Fruit fly (Drosophila melanogaster): Measurements from ENCODE around the gene Iru.
A peak's percentile ranks its signal among the peaks of the same experiment; 100 is the strongest.

Gene Iru

DNA sequence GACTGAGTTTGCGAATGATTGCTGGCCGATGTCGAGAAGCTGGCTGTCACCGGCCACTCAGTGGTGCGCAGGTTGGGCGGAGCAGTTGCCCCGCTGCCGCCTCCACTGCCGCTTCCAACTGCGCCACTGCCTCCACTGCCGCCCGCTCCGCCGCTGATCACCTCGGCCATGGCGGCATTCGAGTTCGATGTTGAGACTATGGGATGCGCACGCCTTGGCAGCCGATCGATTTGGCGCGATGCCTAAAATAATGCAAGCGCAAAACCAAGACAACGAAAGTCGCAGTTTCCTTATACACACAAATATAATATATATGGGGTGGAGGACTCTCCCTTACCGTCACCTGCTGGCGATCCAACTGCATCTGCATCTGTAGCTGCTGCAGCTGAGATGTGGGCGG is 5.5 kb downstream of the Iru start:
- TF ChIP-seq CG17801 (GFP tag; optimal IDR thresholded peaks at IDR 0.05; ENCODE audit: partially characterized antibody) = no peak

DNA sequence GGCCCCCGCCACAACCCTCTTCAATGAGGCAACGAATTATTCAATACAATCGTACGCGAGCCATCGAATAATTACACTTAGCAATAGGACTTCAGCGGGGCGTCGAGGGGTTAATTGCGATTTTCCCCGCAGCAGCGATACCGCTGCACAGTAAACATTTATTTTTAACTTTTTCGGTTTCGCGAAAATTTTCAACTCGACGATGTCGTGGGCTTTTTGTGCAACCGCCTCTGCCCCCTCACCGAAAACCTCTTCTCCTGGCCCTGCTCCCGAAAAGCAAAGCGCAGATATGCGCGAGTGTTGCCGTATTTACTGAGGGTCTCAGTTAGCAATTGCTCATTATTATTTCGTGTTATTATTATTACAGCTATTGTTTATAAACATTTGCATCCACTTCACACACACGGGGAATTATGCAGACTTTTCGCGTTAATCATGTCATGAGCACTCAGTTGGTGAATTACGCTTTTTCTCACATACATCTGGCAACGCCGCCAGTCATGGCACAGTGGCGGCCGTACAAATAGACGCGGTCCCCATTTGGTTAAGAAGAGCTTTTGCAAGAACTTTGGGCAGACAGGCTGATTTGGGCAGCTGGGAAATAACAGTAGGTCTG is 7.6 kb downstream of the Iru start:
- TF ChIP-seq CG17801 (GFP tag; optimal IDR thresholded peaks at IDR 0.05; ENCODE audit: partially characterized antibody) = peak; percentile 35

DNA sequence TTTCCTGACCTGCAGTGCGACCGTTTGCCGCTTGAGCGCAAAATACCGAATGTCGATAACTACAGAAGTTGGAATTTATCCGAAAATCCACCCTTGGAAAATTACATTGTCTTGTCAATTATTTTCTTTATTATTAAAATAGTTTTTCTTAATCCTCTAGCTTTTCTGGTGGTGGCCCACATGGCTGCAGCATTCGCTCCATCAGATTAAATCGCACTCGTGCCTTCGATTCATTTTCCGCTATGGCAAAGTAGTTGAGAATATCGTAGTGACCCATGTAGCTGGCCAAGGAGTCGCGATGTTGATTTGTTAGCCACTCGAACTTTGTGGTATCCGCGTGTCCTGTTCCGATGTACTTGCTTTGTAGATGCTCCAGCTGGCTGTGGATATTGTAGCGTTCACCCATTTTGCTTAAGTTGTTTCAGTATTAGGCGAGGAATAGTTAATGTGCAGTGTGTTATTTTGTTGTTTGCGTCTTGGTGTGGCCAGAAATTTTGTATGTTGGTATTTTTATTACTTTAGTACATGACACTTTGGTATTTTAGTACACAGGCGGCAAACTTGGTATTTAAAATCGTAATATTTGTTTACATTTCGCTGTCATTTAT is 8.7 kb downstream of the Iru start, which contains the start of the genes Kcmf1, Sf3b5 and CG11986:
Kcmf1 (minus strand) TSS at position 51 of the 608 bp plus-strand sequence.
Sf3b5 (minus strand) TSS at position 483 of the 608 bp plus-strand sequence.
CG11986 (plus strand) TSS at position 588 of the 608 bp plus-strand sequence.
- no peak for TF ChIP-seq CG17801 (GFP tag; optimal IDR thresholded peaks at IDR 0.05; ENCODE audit: partially characterized antibody)

DNA sequence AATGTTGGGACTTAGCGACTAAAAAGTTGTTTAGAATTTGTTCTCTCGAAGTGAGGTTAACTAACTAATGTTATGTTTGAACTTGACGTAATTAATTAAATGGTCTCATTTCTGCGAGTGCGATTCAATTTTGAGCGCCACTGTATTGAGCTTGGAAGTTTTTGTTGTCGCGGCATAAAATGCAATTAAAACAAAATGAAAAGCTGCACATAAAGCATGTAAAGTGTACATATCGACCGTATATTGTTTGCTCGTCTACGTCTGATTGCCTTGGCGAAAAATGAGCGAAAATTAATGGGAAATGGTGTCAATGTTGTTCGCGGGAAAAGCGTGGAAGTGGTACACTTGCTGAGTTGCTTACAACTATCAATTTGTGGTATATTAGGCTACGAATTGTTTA is 10.6 kb downstream of the Iru start:
- TF ChIP-seq CG17801 (GFP tag; optimal IDR thresholded peaks at IDR 0.05; ENCODE audit: partially characterized antibody) = peak; percentile 46

DNA sequence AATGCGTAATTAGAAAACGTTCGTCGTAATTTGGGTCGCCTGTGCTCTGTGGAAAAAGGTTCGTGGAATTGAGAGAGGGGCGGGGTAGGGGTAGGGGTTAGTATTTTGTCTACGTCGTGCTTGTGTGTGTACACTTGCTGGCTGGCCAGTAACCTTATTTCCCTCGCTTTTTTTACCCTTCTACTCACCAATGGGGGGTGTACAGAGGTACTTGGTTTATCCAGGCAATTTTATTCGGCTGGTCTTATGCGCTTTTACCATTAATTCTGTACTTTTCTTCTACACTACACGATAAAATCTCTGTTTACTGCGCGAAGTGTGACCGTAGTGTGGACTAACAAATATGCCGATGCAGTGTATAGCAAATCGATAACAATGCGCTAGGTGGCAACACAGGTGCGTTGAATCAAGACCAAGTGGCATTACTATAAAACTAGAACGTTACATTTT is 13.5 kb downstream of the Iru start, which contains the start of gene tgo:
tgo (minus strand) TSS at position 334 of the 450 bp plus-strand sequence.
- peak; percentile 16 for TF ChIP-seq CG17801 (GFP tag; optimal IDR thresholded peaks at IDR 0.05; ENCODE audit: partially characterized antibody)

DNA sequence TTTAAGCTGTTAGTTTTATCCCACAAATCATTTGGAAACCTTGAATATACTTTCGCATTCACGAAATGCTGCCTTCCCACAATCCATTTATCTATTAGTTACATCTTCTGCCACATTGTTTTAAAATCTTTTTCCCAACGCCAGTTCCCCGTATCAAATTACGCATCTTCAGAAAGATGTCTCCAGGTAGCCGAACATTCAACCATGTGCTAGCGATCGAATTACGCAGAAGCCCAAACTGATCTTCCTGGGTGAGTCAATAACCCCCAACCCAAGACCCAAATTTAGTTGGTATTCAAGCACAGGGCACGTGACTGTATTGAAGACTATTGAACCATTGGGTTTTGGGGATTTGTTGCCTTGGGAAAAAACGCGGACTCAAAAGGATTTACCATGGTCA is 17.7 kb downstream of the Iru start:
- TF ChIP-seq CG17801 (GFP tag; optimal IDR thresholded peaks at IDR 0.05; ENCODE audit: partially characterized antibody) = no peak

DNA sequence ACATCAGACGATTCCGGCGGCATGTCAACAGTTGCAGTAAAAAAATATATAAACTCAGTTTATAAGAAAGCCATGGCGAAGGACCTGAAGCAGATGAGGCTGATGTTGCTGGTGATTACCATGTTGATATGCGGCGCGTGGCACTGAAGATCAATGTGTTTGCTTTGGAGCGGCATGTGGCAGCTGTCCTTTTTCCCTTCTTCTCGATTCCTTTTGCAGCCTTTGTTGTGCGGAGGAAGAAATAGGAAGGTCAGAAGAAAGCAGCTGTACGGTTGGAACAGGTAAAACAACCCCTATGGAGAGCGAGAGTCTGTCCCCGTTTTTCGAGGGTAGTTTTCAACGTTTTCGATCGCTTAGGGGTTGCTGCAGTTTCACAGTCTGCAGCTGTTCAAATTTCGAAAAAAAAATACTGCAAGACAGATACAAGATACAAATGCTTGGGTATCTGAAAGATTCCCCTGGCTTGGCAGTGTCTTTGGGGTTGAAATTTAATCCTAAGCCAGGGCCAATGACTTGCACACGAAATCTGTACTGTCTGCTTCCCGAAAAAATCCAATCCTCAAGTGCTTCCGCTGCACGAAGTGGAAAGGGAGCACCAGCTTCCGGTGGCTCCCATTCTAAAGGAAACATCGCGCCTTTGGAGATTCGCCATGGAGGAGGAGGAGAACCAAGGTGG is 18.7 kb downstream of the Iru start:
- no peak for TF ChIP-seq CG17801 (GFP tag; optimal IDR thresholded peaks at IDR 0.05; ENCODE audit: partially characterized antibody)

DNA sequence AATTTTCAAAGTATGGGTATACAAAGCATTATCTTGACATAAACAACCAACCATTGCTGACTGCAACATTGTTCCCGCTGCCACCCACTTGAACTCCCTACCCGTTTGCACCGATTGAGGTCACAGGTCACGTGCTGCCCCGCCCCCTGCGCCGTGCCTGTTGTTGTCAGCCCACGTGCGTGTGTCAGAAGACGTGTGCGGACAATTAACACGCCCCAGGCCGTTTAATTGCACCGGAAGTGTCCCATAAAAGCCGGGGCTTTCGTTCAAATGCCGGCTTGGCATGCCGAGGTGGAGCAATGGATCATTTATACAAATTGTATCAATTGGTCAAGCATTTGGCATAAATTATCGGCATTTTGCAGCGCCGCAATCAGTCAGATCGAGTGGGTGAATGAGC is 20.8 kb downstream of the Iru start:
- no peak for TF ChIP-seq CG17801 (GFP tag; optimal IDR thresholded peaks at IDR 0.05; ENCODE audit: partially characterized antibody)

DNA sequence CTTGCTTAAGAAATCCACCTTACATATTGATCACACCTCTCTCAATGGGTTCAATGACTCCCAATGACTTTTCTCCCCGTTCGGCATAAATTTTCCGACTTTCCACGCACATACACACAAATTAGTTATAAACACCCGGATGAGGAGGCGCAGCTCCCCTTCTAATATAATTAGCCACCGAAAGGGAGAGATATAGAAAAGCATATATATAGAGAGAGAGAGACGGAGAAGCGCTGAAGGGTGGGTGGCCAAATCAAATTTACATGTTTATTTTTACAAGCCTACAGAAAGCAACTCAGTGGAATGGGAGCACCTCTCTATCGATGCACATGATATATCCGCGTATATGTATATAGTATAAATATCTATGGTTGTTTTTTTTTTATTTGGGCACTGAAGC is 22.4 kb downstream of the Iru start:
- no peak for TF ChIP-seq CG17801 (GFP tag; optimal IDR thresholded peaks at IDR 0.05; ENCODE audit: partially characterized antibody)

DNA sequence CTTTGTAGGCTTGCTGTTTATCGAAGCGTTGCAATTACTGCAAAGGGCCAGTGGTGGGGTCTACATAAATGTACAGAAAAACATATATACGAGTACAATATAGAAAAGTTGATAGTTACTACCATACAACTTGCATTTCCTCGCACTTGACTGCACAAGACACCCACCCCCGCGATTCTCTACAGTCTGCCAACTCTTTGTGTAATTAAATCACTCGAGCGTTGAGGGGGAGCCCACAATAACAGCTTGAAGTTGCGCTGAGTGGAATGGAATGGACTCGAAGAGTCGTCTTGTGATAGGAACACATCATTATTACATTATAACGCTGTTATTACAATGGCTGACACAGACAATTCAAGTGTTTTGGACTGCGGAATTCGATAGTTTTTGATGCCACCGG is 23.2 kb downstream of the Iru start:
- TF ChIP-seq CG17801 (GFP tag; optimal IDR thresholded peaks at IDR 0.05; ENCODE audit: partially characterized antibody) = no peak

DNA sequence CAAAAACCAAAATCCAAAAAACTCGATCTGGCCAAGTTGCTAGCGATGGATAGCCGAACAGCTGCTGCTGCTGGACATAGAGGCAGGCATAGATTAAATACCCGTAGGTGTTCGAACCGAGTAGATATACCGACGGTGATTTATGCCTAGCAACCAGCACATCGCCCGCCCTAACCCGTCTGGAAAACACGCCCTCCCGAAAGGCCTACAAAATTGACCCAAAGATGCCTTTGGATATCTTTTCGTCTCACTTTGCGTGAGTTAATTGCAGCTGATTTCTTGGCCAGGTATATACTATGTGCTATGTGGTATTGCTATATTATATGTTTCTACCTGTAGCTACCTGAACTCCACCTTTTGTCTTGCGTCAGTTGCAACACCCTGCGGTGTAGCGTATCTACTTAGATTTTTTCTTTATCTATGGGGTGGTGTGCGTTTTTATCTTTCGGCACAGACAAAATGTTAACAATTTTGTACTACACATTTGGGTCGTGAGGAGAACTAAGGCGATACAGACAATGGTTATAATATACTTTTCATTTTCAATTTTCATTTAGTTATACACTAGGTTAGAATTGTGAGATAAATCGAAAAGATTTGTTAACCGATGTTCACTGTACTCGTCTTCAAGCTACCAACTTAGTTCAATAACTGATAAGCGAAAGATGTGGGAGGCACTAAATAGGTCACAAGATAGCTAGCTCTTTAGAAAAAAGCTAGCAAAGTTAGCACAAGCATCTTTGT is 23.9 kb downstream of the Iru start:
- no peak for TF ChIP-seq CG17801 (GFP tag; optimal IDR thresholded peaks at IDR 0.05; ENCODE audit: partially characterized antibody)

DNA sequence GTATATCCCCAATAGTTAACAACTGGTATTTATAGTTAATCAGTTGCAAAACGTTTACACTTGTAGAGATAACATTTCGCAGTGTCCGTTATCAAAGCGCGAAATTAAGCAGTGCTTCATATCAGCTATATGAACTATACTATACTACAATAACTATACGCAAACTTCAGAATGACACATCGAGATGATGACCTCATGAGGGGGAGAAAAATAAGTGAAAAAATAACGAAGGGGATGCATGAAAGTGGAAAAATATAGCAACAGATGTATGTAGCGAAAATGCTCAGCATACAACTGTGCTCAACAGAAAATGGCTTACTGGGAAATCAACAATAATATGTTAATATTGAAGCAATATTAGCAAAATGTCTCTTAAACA is 24.5 kb downstream of the Iru start:
- no peak for TF ChIP-seq CG17801 (GFP tag; optimal IDR thresholded peaks at IDR 0.05; ENCODE audit: partially characterized antibody)

DNA sequence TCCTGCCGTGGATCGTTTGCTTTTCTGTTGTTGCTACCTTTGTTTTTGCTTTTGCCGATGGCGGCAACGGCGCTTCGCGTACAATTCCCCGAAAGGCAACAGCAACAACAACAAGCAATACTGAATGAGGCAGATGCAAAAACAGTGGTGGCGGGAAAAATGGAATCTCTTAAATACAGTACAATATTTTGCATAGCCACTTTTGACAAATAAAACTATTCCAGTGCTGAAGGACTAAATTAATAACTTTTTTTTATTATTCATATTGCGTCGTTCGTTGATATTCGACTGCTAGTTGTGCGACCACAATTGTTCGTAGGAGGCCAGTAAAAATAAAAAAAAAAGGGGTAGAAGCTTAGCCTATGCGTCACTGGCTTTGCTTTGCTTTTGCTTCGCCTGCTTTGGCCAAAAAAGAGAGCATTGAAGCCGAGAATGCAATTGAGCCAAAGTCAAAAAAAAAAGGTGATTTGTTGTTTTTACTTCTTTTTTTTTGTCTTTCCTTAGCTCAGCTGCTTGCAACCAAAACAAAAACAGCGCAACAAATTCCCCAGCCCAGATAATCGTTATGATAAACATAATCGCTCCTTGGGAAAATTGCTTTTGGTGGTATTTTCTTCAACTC is 25.7 kb downstream of the Iru start:
- peak; percentile 86 for TF ChIP-seq CG17801 (GFP tag; optimal IDR thresholded peaks at IDR 0.05; ENCODE audit: partially characterized antibody)

DNA sequence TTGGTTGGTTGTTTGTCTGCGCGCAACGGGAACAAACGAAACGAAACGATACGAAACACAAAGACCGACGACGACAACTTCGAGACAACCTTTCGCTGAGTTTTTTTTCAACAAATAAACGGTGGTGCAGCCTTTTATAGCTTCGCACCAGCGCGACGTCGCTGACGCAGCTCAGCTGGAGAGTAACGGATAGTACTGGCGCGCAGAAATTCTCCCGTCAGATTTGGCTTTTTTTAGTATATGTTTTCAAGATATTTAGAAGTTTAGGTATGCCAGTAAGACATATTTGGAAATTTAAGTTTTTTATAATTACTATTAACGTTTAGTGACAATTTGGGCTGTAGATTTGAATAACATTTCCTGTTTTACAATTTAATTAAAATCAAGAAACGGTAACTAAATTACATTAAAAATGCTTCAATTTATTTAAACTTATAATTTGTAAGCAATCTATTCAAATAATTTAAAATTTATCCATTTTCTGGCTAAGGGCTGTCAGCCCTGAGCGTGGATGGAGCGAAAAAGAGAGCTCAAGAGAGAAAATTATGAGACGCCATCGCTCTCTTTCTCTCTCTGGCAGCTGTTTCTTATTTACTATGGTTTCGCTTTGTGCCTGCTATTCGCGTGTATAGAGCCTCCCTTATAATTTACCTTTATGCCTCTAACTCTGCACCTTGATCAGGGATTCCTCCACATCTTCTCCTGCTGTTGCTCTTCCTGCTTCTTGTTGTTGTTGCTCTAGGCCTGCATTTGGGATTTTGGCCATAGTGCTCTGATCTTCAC is 27.6 kb downstream of the Iru start:
- TF ChIP-seq CG17801 (GFP tag; optimal IDR thresholded peaks at IDR 0.05; ENCODE audit: partially characterized antibody) = peak; percentile 88

Data from ovary, adult (tissue).